Worm (Caenorhabditis elegans): ENCODE results near the gene sqst-5.

- no peak for TF ChIP-seq ceh-82 (tag; optimal IDR thresholded peaks at IDR 0.05)
- TF ChIP-seq jun-1 (tag; optimal IDR thresholded peaks at IDR 0.05), result no peak
- TF ChIP-seq zag-1 (tag; optimal IDR thresholded peaks at IDR 0.05), result no peak
- TF ChIP-seq unc-39 (tag; optimal IDR thresholded peaks at IDR 0.05), result no peak
- TF ChIP-seq nhr-237 (tag; optimal IDR thresholded peaks at IDR 0.05), result no peak
- TF ChIP-seq nhr-11 (tag; optimal IDR thresholded peaks at IDR 0.05), result no peak
- no peak for TF ChIP-seq skn-1 (tag; optimal IDR thresholded peaks at IDR 0.05)
- no peak for TF ChIP-seq ama-1 (optimal IDR thresholded peaks at IDR 0.05)
Observed at ce11 chrIII:146369-146768, 1.1 kb downstream of the sqst-5 start, which contains the start of gene fbxb-84.
